Fruit fly (Drosophila melanogaster): ENCODE measurements around the gene Taf4.

Taf4 gene

dm6 chr3L:16165356-16166168 lies 52.5 kb downstream of the Taf4 start (continued):
- TF ChIP-seq dmrt11E (tag; optimal IDR thresholded peaks at IDR 0.05) (no peak), lov (optimal IDR thresholded peaks at IDR 0.05) (no peak), lov (GFP tag; IDR thresholded peaks at IDR 0.05) (no peak), CG1603 (tag; optimal IDR thresholded peaks at IDR 0.05) (no peak), CG17328 (GFP tag; IDR thresholded peaks at IDR 0.05) (no peak), CG10543 (GFP tag; optimal IDR thresholded peaks at IDR 0.05) (no peak), CG13424 (tag; optimal IDR thresholded peaks at IDR 0.05) (peak; percentile 27), pum (GFP tag; optimal IDR thresholded peaks at IDR 0.05) (no peak), MTF-1 (GFP tag; optimal IDR thresholded peaks at IDR 0.05; ENCODE audit: borderline replicate concordance) (no peak), YL-1 (GFP tag; optimal IDR thresholded peaks at IDR 0.05) (no peak), Deaf1 (tag; optimal IDR thresholded peaks at IDR 0.05) (peak; percentile 8), cwo (GFP tag; optimal IDR thresholded peaks at IDR 0.05) (no peak), ac (GFP tag; optimal IDR thresholded peaks at IDR 0.05) (no peak), slp2 (GFP tag; optimal IDR thresholded peaks at IDR 0.05) (no peak), vfl (GFP tag; optimal IDR thresholded peaks at IDR 0.05) (peak; percentile 46), gce (GFP tag; IDR thresholded peaks at IDR 0.05) (no peak), mld (GFP tag; IDR thresholded peaks at IDR 0.05; ENCODE audit: partially characterized antibody) (no peak), bsh (GFP tag; optimal IDR thresholded peaks at IDR 0.05) (no peak), cas (GFP tag; IDR thresholded peaks at IDR 0.05) (no peak), stwl (tag; optimal IDR thresholded peaks at IDR 0.05) (no peak), CG8359 (GFP tag; optimal IDR thresholded peaks at IDR 0.05; ENCODE audit: borderline replicate concordance) (no peak), Lim3 (GFP tag; IDR thresholded peaks at IDR 0.05) (no peak), Hsf (GFP tag; optimal IDR thresholded peaks at IDR 0.05) (peak; percentile 57), tap (tag; optimal IDR thresholded peaks at IDR 0.05) (no peak), CG4707 (GFP tag; optimal IDR thresholded peaks at IDR 0.05) (no peak), CG11247 (GFP tag; IDR thresholded peaks at IDR 0.05) (peak; percentile 45; the same call in 1 of the 2 replicates), CG18619 (GFP tag; optimal IDR thresholded peaks at IDR 0.05) (peak; percentile 22), eve (GFP tag; optimal IDR thresholded peaks at IDR 0.05) (peak in 1 of 2 experiments; percentile 2), Dad (GFP tag; optimal IDR thresholded peaks at IDR 0.05) (no peak), CG12391 (tag; optimal IDR thresholded peaks at IDR 0.05) (peak; percentile 25), phol (tag; optimal IDR thresholded peaks at IDR 0.05) (peak; percentile 15), CG7987 (GFP tag; optimal IDR thresholded peaks at IDR 0.05) (no peak), row (GFP tag; IDR thresholded peaks at IDR 0.05) (peak; percentile 51), pan (optimal IDR thresholded peaks at IDR 0.05) (no peak), pan (GFP tag; optimal IDR thresholded peaks at IDR 0.05 in 1 of 2, IDR thresholded peaks at IDR 0.05 in 1 of 2) (peak in 1 of 2 experiments; percentile 39), CG11093 (GFP tag; IDR thresholded peaks at IDR 0.05) (no peak), CG12769 (tag; optimal IDR thresholded peaks at IDR 0.05) (peak; percentile 29), sisA (GFP tag; IDR thresholded peaks at IDR 0.05) (no peak), chinmo (GFP tag; IDR thresholded peaks at IDR 0.05; ENCODE audit: partially characterized antibody) (peak; percentile 71; the same call in 2 of the 4 replicates), pho (GFP tag; optimal IDR thresholded peaks at IDR 0.05) (peak; percentile 76), ato (GFP tag; IDR thresholded peaks at IDR 0.05; ENCODE audit: partially characterized antibody) (no peak), ara (GFP tag; IDR thresholded peaks at IDR 0.05) (no peak), CG2199 (GFP tag; IDR thresholded peaks at IDR 0.05) (no peak), bcd (GFP tag; optimal IDR thresholded peaks at IDR 0.05) (peak; percentile 41), CG3281 (GFP tag; optimal IDR thresholded peaks at IDR 0.05) (peak; percentile 49), ci (GFP tag; IDR thresholded peaks at IDR 0.05) (no peak), CG3726 (GFP tag; IDR thresholded peaks at IDR 0.05) (no peak), Abd-B (GFP tag; optimal IDR thresholded peaks at IDR 0.05) (peak; percentile 41), Med (GFP tag) (peak; percentile 89)

Data from whole organism, embryonic.